Worm (Caenorhabditis elegans) whole organism, early embryonic: Measurements from ENCODE around the gene acs-5.

Experiments used
- ama-1 ChIP-seq: fragments of 150-350 bp; optimal IDR thresholded peaks from 2 replicates; lab custom pipeline; 2014
- ceh-13 ChIP-seq: fragments of 200-800 bp; sonication (Bioruptor generic); optimal IDR thresholded peaks from 2 replicates; lab custom pipeline; 2018; ENCODE audit warnings: mild to moderate bottlenecking, missing genetic modification characterization, missing compliant biosample characterization
- flt-1 ChIP-seq: fragments of 200-800 bp; sonication (Bioruptor generic); IDR thresholded peaks from 2 replicates; pipeline ENCODE4 v1.3.6; 2022; ENCODE audit warnings: missing genetic modification characterization, missing compliant biosample characterization
- hmg-4 ChIP-seq: fragments of 200-800 bp; sonication (Bioruptor generic); optimal IDR thresholded peaks from 2 replicates; lab custom pipeline; 2018; ENCODE audit warnings: mild to moderate bottlenecking, missing genetic modification characterization, missing compliant biosample characterization
- tbx-11 ChIP-seq: fragments of 200-800 bp; sonication (Bioruptor generic); IDR thresholded peaks from 2 replicates; pipeline ENCODE4 v1.3.6; 2022; ENCODE audit warnings: missing genetic modification characterization, missing compliant biosample characterization
- tbx-37 ChIP-seq: fragments of 200-800 bp; sonication (Bioruptor generic); conservative IDR thresholded peaks from 2 replicates; pipeline ENCODE4 v1.3.6; 2022; ENCODE audit warnings: missing genetic modification reagents, missing genetic modification characterization, missing compliant biosample characterization
- tra-4 ChIP-seq: sonication (generic microtip); optimal IDR thresholded peaks from 2 replicates; lab custom pipeline; 2017; ENCODE audit warnings: missing genetic modification characterization, missing compliant biosample characterization

ce11 chrIII:13502513-13502912 is 40.8 kb downstream of the acs-5 start, which contains the start of gene T28A8.8:
- no peak for TF ChIP-seq ama-1
- no peak for TF ChIP-seq tbx-11 (GFP tag; lab: Robert Waterston, UW)
- TF ChIP-seq tra-4: no peak
- no peak for TF ChIP-seq tbx-37 (GFP tag; lab: Robert Waterston, UW)
- TF ChIP-seq hmg-4 (GFP tag; lab: Kevin White, UChicago): no peak
- no peak for TF ChIP-seq flt-1 (GFP tag; lab: Robert Waterston, UW)
- no peak for TF ChIP-seq ceh-13 (GFP tag; lab: Kevin White, UChicago)
